Worm (Caenorhabditis elegans): Measurements from ENCODE around the gene F34D6.1.
"Not testable (repeated sequence)": the region's sequence is repeated elsewhere in the genome, so short reads cannot be mapped to it uniquely, and the experiment has no call there.

ce11 chrII:2639401-2640088 is 41.5 kb downstream of the F34D6.1 start, which contains the start of gene F22E5.8:
- TF ChIP-seq egl-5, fos-1, ceh-82, ztf-4, ceh-28, nhr-237, tbx-2, nhr-77, elt-1, nhr-11, jun-1 (tag; optimal IDR thresholded peaks at IDR 0.05): not testable (repeated sequence)

Data from whole organism, L3 larva.